Worm (Caenorhabditis elegans): ENCODE measurements around the gene C25F9.10.

Gene C25F9.10

DNA sequence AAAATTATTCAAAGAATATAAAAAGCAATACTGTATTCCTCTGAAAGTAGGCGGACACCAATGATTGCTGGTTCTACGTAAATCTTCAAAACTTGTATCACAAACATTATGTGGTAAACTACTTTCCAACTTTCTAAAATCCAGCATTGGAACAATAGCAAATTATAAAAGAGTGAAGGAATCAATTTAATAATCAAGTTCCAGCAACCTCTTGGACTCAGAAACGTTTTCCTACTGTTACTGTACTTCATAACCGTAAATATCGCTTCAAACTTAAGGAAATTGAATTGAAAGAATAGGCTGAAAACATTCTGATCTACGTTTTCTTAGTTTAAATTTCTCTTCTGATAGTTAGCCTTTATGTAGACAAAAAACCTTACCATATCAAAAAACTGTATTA is 1.9 kb upstream of the C25F9.10 start:
- TF ChIP-seq ZK546.5 (tag; optimal IDR thresholded peaks at IDR 0.05): no peak
- TF ChIP-seq peb-1 (tag; optimal IDR thresholded peaks at IDR 0.05): no peak
- TF ChIP-seq elt-1 (tag; optimal IDR thresholded peaks at IDR 0.05): no peak
- no peak for TF ChIP-seq lin-39 (tag; optimal IDR thresholded peaks at IDR 0.05)
- TF ChIP-seq nhr-25 (tag; optimal IDR thresholded peaks at IDR 0.05): no peak
- TF ChIP-seq blmp-1 (tag; optimal IDR thresholded peaks at IDR 0.05; ENCODE audit: insufficient read depth): no peak
- no peak for TF ChIP-seq nhr-77 (tag; optimal IDR thresholded peaks at IDR 0.05)
- TF ChIP-seq nhr-23 (tag; optimal IDR thresholded peaks at IDR 0.05): no peak

DNA sequence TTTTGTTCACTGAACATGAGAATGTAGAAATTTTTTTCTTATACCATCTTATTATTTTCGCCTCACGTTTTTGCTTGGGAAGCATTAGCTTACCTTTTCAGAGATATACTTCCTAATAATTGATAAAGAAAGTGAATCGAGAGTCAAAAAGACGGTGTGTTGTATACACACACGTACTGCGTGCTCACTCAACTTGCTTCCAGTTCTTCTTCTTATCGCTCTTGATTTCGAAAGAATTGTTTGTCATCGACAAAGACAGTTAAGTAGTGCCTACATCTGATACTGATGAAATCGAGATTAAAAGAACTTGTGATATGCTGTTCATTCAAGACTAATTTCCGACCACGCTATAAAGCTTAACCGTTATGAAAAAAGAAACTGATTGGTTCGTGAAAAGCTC is 5.1 kb downstream of the C25F9.10 start, which contains the start of gene C25F9.5:
Gene C25F9.5 (minus strand): TSS at position 195 of the 400 bp plus-strand sequence.
- TF ChIP-seq ama-1 (optimal IDR thresholded peaks at IDR 0.05) (no peak), nhr-237 (tag; optimal IDR thresholded peaks at IDR 0.05) (no peak), ZK546.5 (tag; optimal IDR thresholded peaks at IDR 0.05) (no peak), skn-1 (tag; optimal IDR thresholded peaks at IDR 0.05) (no peak), F13H6.1 (tag; optimal IDR thresholded peaks at IDR 0.05) (no peak), fos-1 (tag; optimal IDR thresholded peaks at IDR 0.05) (peak; percentile 83), nhr-11 (tag; optimal IDR thresholded peaks at IDR 0.05) (no peak), unc-39 (tag; optimal IDR thresholded peaks at IDR 0.05) (no peak)

DNA sequence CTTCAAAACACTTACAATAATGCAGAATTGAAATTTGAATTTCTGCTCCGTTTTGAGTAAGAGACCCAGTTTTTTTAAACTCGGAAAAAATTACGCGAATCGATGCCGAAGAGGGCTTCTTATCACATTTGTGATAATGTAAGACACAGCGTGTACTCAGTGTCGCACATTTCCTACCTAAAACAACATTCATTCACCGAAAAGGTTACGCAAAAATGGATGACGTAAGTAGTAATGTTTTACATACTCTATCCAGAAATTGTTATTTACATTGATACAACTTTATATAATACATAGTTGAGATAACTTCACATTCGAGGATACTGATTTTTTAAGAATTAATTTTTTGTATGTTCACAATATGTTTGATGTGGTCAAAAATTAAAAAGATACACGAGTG is 10.9 kb downstream of the C25F9.10 start, which contains the start of the genes C25F9.4 and C25F9.9:
Gene C25F9.4 (minus strand): TSS at position 101 of the 400 bp plus-strand sequence.
Gene C25F9.9 (plus strand): TSS at position 137 of the 400 bp plus-strand sequence.
- no peak for TF ChIP-seq mab-5 (tag; optimal IDR thresholded peaks at IDR 0.05)
- TF ChIP-seq fos-1 (tag; optimal IDR thresholded peaks at IDR 0.05): peak; percentile 59
- TF ChIP-seq unc-62 (GFP tag; optimal IDR thresholded peaks at IDR 0.05): no peak
- TF ChIP-seq R02D3.7 (tag; optimal IDR thresholded peaks at IDR 0.05): no peak
- no peak for TF ChIP-seq lin-39 (tag; optimal IDR thresholded peaks at IDR 0.05)
- no peak for TF ChIP-seq peb-1 (tag; optimal IDR thresholded peaks at IDR 0.05)
- no peak for TF ChIP-seq dmd-4 (tag; optimal IDR thresholded peaks at IDR 0.05)

DNA sequence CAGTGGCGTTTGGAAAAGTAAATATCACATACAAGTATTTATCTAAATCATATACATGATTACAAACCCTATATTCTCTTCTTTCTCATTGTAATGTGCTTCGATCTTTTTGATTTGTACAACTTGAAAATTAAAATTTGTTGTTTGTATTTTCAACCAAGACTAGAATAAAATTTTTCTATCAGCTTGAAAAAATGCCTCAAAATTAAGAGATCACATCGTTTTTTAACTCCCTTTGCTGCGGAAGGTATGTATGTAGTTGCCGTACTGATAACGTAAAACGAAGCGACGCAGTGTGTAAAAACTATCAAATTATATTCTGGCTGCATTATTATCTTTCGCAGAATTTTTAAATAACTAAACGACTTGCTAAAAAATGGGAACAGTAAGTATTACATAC is 12.3 kb downstream of the C25F9.10 start, which contains the start of gene C25F9.15:
Gene C25F9.15 (plus strand): TSS at position 301 of the 400 bp plus-strand sequence.
- TF ChIP-seq blmp-1 (tag; optimal IDR thresholded peaks at IDR 0.05; ENCODE audit: insufficient read depth) (no peak), lsy-2 (tag; optimal IDR thresholded peaks at IDR 0.05) (no peak), nhr-10 (tag; optimal IDR thresholded peaks at IDR 0.05) (no peak), skn-1 (tag; optimal IDR thresholded peaks at IDR 0.05) (no peak), dmd-4 (tag; optimal IDR thresholded peaks at IDR 0.05) (no peak), fos-1 (tag; optimal IDR thresholded peaks at IDR 0.05) (peak; percentile 40), unc-62 (GFP tag; optimal IDR thresholded peaks at IDR 0.05) (no peak)

DNA sequence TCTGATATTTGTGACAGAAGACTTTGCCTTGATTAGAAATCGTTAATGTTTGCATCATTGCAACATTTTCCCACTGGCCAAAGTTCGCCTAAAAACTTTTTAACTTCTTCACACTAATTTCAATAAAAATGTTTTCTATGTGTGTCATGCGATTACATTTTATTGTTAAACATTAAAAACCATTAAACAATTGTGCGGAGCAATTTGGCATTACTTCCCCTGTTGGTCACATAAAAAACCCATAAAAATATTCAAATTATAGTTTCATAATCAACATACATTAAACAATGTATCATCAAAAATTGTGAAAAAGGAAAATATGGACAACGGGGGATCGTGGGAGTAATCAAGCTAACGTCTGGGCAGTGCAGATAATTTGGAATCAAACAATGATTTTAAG is 13.8 kb downstream of the C25F9.10 start:
- TF ChIP-seq fos-1 (tag; optimal IDR thresholded peaks at IDR 0.05): peak; percentile 1

DNA sequence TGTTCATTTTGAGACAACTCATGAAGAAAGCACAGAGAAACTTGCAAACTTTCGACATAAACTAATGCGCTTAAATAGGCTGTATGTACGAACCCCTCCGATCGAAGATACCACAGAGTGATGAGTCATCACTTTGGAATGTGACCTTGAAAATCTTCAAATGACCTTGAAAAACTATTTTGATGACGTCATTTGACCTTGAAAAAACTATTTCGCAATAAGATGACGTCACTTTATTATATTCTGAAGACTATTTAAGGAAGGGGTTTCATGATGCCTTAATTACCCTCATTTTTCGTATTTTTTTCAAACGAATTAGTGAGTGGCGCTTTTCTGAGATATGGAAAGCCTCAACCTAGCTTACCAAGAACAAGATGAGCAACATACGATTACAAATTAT is 15.6 kb downstream of the C25F9.10 start, which contains the start of gene C25F9.2:
Gene C25F9.2 (plus strand): TSS at position 341 of the 400 bp plus-strand sequence.
- TF ChIP-seq nhr-23 (tag; optimal IDR thresholded peaks at IDR 0.05) (no peak), nhr-25 (tag; optimal IDR thresholded peaks at IDR 0.05) (peak; percentile 47)

DNA sequence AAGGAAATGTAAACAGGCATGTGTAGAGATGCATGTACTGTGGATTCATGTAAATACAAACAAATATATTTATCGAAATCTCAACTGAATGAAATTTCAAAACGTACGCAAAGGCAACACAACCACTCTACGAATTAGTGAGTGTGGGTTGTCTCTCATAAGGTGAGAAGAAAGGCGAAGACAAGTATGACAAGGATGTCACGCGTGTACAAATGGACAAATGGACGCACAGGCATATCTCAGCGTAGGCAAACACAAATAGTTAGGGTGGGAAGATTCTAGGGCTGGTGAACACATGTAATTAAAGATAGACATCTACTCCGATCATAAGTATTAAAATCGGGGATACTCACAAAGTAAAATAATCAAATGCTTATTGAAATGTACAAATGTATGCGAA is 22.6 kb downstream of the C25F9.10 start:
- TF ChIP-seq crh-2 (tag; optimal IDR thresholded peaks at IDR 0.05): no peak
- TF ChIP-seq ZK546.5 (tag; optimal IDR thresholded peaks at IDR 0.05): no peak
- TF ChIP-seq nhr-25 (tag; optimal IDR thresholded peaks at IDR 0.05): peak; percentile 23
- no peak for TF ChIP-seq fos-1 (tag; optimal IDR thresholded peaks at IDR 0.05)
- TF ChIP-seq peb-1 (tag; optimal IDR thresholded peaks at IDR 0.05): no peak

DNA sequence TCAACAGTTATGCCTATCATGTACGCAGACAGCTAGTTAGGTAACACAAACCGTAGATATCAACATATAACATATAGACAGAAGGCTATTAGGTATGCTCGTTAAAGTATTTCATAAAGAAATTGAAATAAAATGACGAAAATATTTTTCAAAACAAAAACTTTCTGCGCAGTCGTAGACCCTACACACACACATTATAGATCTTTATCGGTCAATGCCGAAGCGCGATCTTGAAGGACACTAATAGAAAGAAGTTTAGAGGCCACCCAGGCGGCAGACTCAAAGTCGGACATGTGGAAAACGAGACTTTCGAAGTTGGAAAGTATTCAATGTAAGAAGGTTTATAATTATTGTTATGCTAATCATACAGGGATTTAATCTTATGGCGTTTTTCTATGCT is 23.4 kb downstream of the C25F9.10 start:
- TF ChIP-seq ztf-11 (tag; optimal IDR thresholded peaks at IDR 0.05): no peak
- no peak for TF ChIP-seq peb-1 (tag; optimal IDR thresholded peaks at IDR 0.05)
- TF ChIP-seq unc-39 (tag; optimal IDR thresholded peaks at IDR 0.05): no peak
- no peak for TF ChIP-seq gmeb-1 (tag; optimal IDR thresholded peaks at IDR 0.05)
- no peak for TF ChIP-seq ZK546.5 (tag; optimal IDR thresholded peaks at IDR 0.05)
- TF ChIP-seq ama-1 (optimal IDR thresholded peaks at IDR 0.05): no peak
- no peak for TF ChIP-seq F13H6.1 (tag; optimal IDR thresholded peaks at IDR 0.05)
- TF ChIP-seq lin-39 (tag; optimal IDR thresholded peaks at IDR 0.05): no peak
- peak; percentile 57 for TF ChIP-seq nhr-23 (tag; optimal IDR thresholded peaks at IDR 0.05)
- no peak for TF ChIP-seq ztf-4 (tag; optimal IDR thresholded peaks at IDR 0.05)
- TF ChIP-seq sma-3 (GFP tag; optimal IDR thresholded peaks at IDR 0.05): no peak
- TF ChIP-seq nhr-25 (tag; optimal IDR thresholded peaks at IDR 0.05): peak; percentile 28
- no peak for TF ChIP-seq crh-2 (tag; optimal IDR thresholded peaks at IDR 0.05)
- TF ChIP-seq elt-1 (tag; optimal IDR thresholded peaks at IDR 0.05): peak; percentile 60
- TF ChIP-seq nhr-21 (tag; optimal IDR thresholded peaks at IDR 0.05): no peak
- TF ChIP-seq R02D3.7 (tag; optimal IDR thresholded peaks at IDR 0.05): no peak
- TF ChIP-seq nhr-6 (tag; optimal IDR thresholded peaks at IDR 0.05): no peak
- TF ChIP-seq nhr-129 (tag; optimal IDR thresholded peaks at IDR 0.05): no peak
- TF ChIP-seq aly-2 (tag; optimal IDR thresholded peaks at IDR 0.05): no peak
- no peak for TF ChIP-seq nhr-12 (tag; optimal IDR thresholded peaks at IDR 0.05)
- no peak for TF ChIP-seq mab-5 (tag; optimal IDR thresholded peaks at IDR 0.05)
- no peak for TF ChIP-seq nhr-77 (tag; optimal IDR thresholded peaks at IDR 0.05)
- peak; percentile 40 for TF ChIP-seq ceh-16 (tag; optimal IDR thresholded peaks at IDR 0.05)
- no peak for TF ChIP-seq unc-55 (GFP tag; optimal IDR thresholded peaks at IDR 0.05)
- peak; percentile 56 for TF ChIP-seq sma-9 (GFP tag; optimal IDR thresholded peaks at IDR 0.05)
- no peak for TF ChIP-seq sma-9 (tag; optimal IDR thresholded peaks at IDR 0.05)
- no peak for TF ChIP-seq unc-62 (GFP tag; optimal IDR thresholded peaks at IDR 0.05)
- TF ChIP-seq elt-3 (tag; optimal IDR thresholded peaks at IDR 0.05): no peak
- no peak for TF ChIP-seq nhr-10 (tag; optimal IDR thresholded peaks at IDR 0.05)
